Worm (Caenorhabditis elegans): ENCODE measurements around the gene inpp-4B.
A peak's percentile ranks its signal among the peaks of the same experiment; 100 is the strongest.
"Not testable (repeated sequence)": the region's sequence is repeated elsewhere in the genome, so short reads cannot be mapped to it uniquely, and the experiment has no call there.

inpp-4B gene

ce11 chrIII:10233979-10234378 lies 32.7 kb downstream of the inpp-4B start, which contains the start of gene paml-1:
Gene paml-1, minus strand, starts transcription at chrIII:10234079.
- TF ChIP-seq cog-1 (tag; optimal IDR thresholded peaks at IDR 0.05) (no peak), ztf-29 (GFP tag; IDR thresholded peaks at IDR 0.05) (no peak), ref-1 (GFP tag; conservative IDR thresholded peaks at IDR 0.05) (no peak), ztf-23 (GFP tag; IDR thresholded peaks at IDR 0.05) (no peak), med-1 (GFP tag; optimal IDR thresholded peaks at IDR 0.05; ENCODE audit: insufficient read depth) (no peak), tab-1 (GFP tag; IDR thresholded peaks at IDR 0.05) (no peak), klf-2 (GFP tag; conservative IDR thresholded peaks at IDR 0.05) (no peak), flt-1 (GFP tag; IDR thresholded peaks at IDR 0.05) (no peak), T22C8.4 (GFP tag; IDR thresholded peaks at IDR 0.05) (no peak)

ce11 chrIII:10231641-10232040 lies 35.0 kb downstream of the inpp-4B start:
- no peak for TF ChIP-seq ztf-23 (GFP tag; IDR thresholded peaks at IDR 0.05)
- no peak for TF ChIP-seq ref-1 (GFP tag; conservative IDR thresholded peaks at IDR 0.05)
- no peak for TF ChIP-seq tab-1 (GFP tag; IDR thresholded peaks at IDR 0.05)
- no peak for TF ChIP-seq T22C8.4 (GFP tag; IDR thresholded peaks at IDR 0.05)
- no peak for TF ChIP-seq flt-1 (GFP tag; IDR thresholded peaks at IDR 0.05)
- TF ChIP-seq klf-2 (GFP tag; conservative IDR thresholded peaks at IDR 0.05): no peak
- no peak for TF ChIP-seq cog-1 (tag; optimal IDR thresholded peaks at IDR 0.05)
- TF ChIP-seq ztf-29 (GFP tag; IDR thresholded peaks at IDR 0.05): no peak
- no peak for TF ChIP-seq med-1 (GFP tag; optimal IDR thresholded peaks at IDR 0.05; ENCODE audit: insufficient read depth)

ce11 chrIII:10221860-10222259 lies 44.8 kb downstream of the inpp-4B start, which contains the start of gene Y70G10A.4:
Gene Y70G10A.4, plus strand, starts transcription at chrIII:10222160.
- not testable (repeated sequence) for TF ChIP-seq ref-1 (GFP tag; conservative IDR thresholded peaks at IDR 0.05); ztf-23 (GFP tag; IDR thresholded peaks at IDR 0.05); tab-1 (GFP tag; IDR thresholded peaks at IDR 0.05)

- TF ChIP-seq med-1 (GFP tag; optimal IDR thresholded peaks at IDR 0.05; ENCODE audit: insufficient read depth): no peak
- no peak for TF ChIP-seq klf-2 (GFP tag; conservative IDR thresholded peaks at IDR 0.05)
- TF ChIP-seq ref-1 (GFP tag; conservative IDR thresholded peaks at IDR 0.05): no peak
- no peak for TF ChIP-seq tab-1 (GFP tag; IDR thresholded peaks at IDR 0.05)
- no peak for TF ChIP-seq flt-1 (GFP tag; IDR thresholded peaks at IDR 0.05)
- TF ChIP-seq T22C8.4 (GFP tag; IDR thresholded peaks at IDR 0.05): no peak
- TF ChIP-seq cog-1 (tag; optimal IDR thresholded peaks at IDR 0.05): no peak
- no peak for TF ChIP-seq ztf-23 (GFP tag; IDR thresholded peaks at IDR 0.05)
- no peak for TF ChIP-seq ztf-29 (GFP tag; IDR thresholded peaks at IDR 0.05)
Observed at ce11 chrIII:10218587-10218986, 48.1 kb downstream of the inpp-4B start, which contains the start of the genes rde-4 and cox-14. Gene rde-4, minus strand, starts transcription at chrIII:10218646. Gene cox-14, plus strand, starts transcription at chrIII:10218942.

ce11 chrIII:10216585-10217278 lies 49.9 kb downstream of the inpp-4B start, which contains the start of gene cts-1:
Gene cts-1, minus strand, starts transcription at chrIII:10216635.
- TF ChIP-seq flt-1 (GFP tag; IDR thresholded peaks at IDR 0.05) (no peak), ztf-23 (GFP tag; IDR thresholded peaks at IDR 0.05) (no peak), ref-1 (GFP tag; conservative IDR thresholded peaks at IDR 0.05) (no peak), ztf-29 (GFP tag; IDR thresholded peaks at IDR 0.05) (no peak), cog-1 (tag; optimal IDR thresholded peaks at IDR 0.05) (peak; percentile 19), tab-1 (GFP tag; IDR thresholded peaks at IDR 0.05) (no peak)

ce11 chrIII:10215882-10216281 lies 50.8 kb downstream of the inpp-4B start:
- no peak for TF ChIP-seq ztf-23 (GFP tag; IDR thresholded peaks at IDR 0.05)
- TF ChIP-seq ref-1 (GFP tag; conservative IDR thresholded peaks at IDR 0.05): no peak
- no peak for TF ChIP-seq med-1 (GFP tag; optimal IDR thresholded peaks at IDR 0.05; ENCODE audit: insufficient read depth)
- TF ChIP-seq T22C8.4 (GFP tag; IDR thresholded peaks at IDR 0.05): no peak
- no peak for TF ChIP-seq ztf-29 (GFP tag; IDR thresholded peaks at IDR 0.05)
- TF ChIP-seq klf-2 (GFP tag; conservative IDR thresholded peaks at IDR 0.05): no peak
- no peak for TF ChIP-seq cog-1 (tag; optimal IDR thresholded peaks at IDR 0.05)
- TF ChIP-seq tab-1 (GFP tag; IDR thresholded peaks at IDR 0.05): no peak

- TF ChIP-seq ref-1 (GFP tag; conservative IDR thresholded peaks at IDR 0.05): no peak
- TF ChIP-seq klf-2 (GFP tag; conservative IDR thresholded peaks at IDR 0.05): no peak
- no peak for TF ChIP-seq ztf-23 (GFP tag; IDR thresholded peaks at IDR 0.05)
- no peak for TF ChIP-seq med-1 (GFP tag; optimal IDR thresholded peaks at IDR 0.05; ENCODE audit: insufficient read depth)
- TF ChIP-seq cog-1 (tag; optimal IDR thresholded peaks at IDR 0.05): no peak
- no peak for TF ChIP-seq flt-1 (GFP tag; IDR thresholded peaks at IDR 0.05)
- no peak for TF ChIP-seq T22C8.4 (GFP tag; IDR thresholded peaks at IDR 0.05)
- TF ChIP-seq ztf-29 (GFP tag; IDR thresholded peaks at IDR 0.05): no peak
- TF ChIP-seq tab-1 (GFP tag; IDR thresholded peaks at IDR 0.05): no peak
Observed at ce11 chrIII:10214540-10214979, 52.1 kb downstream of the inpp-4B start.

- TF ChIP-seq T22C8.4 (GFP tag; IDR thresholded peaks at IDR 0.05): peak; percentile 51; the same call in 1 of the 2 replicates
- no peak for TF ChIP-seq ztf-23 (GFP tag; IDR thresholded peaks at IDR 0.05)
Observed at ce11 chrIII:10211889-10212494, 54.7 kb downstream of the inpp-4B start, which contains the start of the genes blos-1 and best-18. Gene blos-1, minus strand, starts transcription at chrIII:10211946. Gene best-18, plus strand, starts transcription at chrIII:10212396.

Data from whole organism, midembryonic.